Fruit fly (Drosophila melanogaster): ENCODE data around the gene dgt6.
A peak's percentile ranks its signal among the peaks of the same experiment; 100 is the strongest.

Gene dgt6

dm6 chr3R:29138961-29139527 is 8.3 kb upstream of the dgt6 start:
- TF ChIP-seq CG14711 (tag; optimal IDR thresholded peaks at IDR 0.05) (no peak), CG11617 (GFP tag; optimal IDR thresholded peaks at IDR 0.05) (no peak), cnc (optimal IDR thresholded peaks at IDR 0.05) (no peak), Clk (GFP tag; optimal IDR thresholded peaks at IDR 0.05) (no peak), bab1 (GFP tag; optimal IDR thresholded peaks at IDR 0.05) (peak; percentile 29), CG12768 (GFP tag; optimal IDR thresholded peaks at IDR 0.05) (peak; percentile 45), Crg-1 (GFP tag; optimal IDR thresholded peaks at IDR 0.05) (no peak), CG5204 (GFP tag; optimal IDR thresholded peaks at IDR 0.05) (no peak), kay (GFP tag; ENCODE audit: borderline replicate concordance) (no peak), Hr96 (GFP tag; optimal IDR thresholded peaks at IDR 0.05) (no peak), cic (GFP tag; optimal IDR thresholded peaks at IDR 0.05) (no peak), pad (GFP tag; optimal IDR thresholded peaks at IDR 0.05) (peak; percentile 68), CG7101 (tag; optimal IDR thresholded peaks at IDR 0.05) (no peak), CG1620 (GFP tag; optimal IDR thresholded peaks at IDR 0.05) (no peak), tj (GFP tag; optimal IDR thresholded peaks at IDR 0.05) (no peak), Mnt (GFP tag; optimal IDR thresholded peaks at IDR 0.05) (no peak), toe (GFP tag; optimal IDR thresholded peaks at IDR 0.05) (no peak), ovo (GFP tag; optimal IDR thresholded peaks at IDR 0.05) (peak; percentile 96)

- TF ChIP-seq cic (GFP tag; optimal IDR thresholded peaks at IDR 0.05) (peak; percentile 17), Crg-1 (GFP tag; optimal IDR thresholded peaks at IDR 0.05) (peak; percentile 40), ovo (GFP tag; optimal IDR thresholded peaks at IDR 0.05) (peak; percentile 2), Hr96 (GFP tag; optimal IDR thresholded peaks at IDR 0.05) (no peak)
These were observed 7.6 kb upstream of the dgt6 start, which contains the start of the genes Alg13 and superdeath for dm6 chr3R:29138407-29138806. Gene Alg13 (minus strand): TSS chr3R:29138573. Gene superdeath (plus strand): TSS chr3R:29138662.

- TF ChIP-seq pad (GFP tag; optimal IDR thresholded peaks at IDR 0.05) (peak; percentile 88), Clk (GFP tag; optimal IDR thresholded peaks at IDR 0.05) (no peak), Mnt (GFP tag; optimal IDR thresholded peaks at IDR 0.05) (peak; percentile 18), CG1620 (GFP tag; optimal IDR thresholded peaks at IDR 0.05) (no peak), CG33017 (tag; optimal IDR thresholded peaks at IDR 0.05) (peak; percentile 74), toe (GFP tag; optimal IDR thresholded peaks at IDR 0.05) (no peak), CG14711 (tag; optimal IDR thresholded peaks at IDR 0.05) (peak; percentile 72), Crg-1 (GFP tag; optimal IDR thresholded peaks at IDR 0.05) (peak; percentile 23), CG11617 (GFP tag; optimal IDR thresholded peaks at IDR 0.05) (peak; percentile 4), CG7045 (GFP tag; optimal IDR thresholded peaks at IDR 0.05) (peak; percentile 16), bab1 (GFP tag; optimal IDR thresholded peaks at IDR 0.05) (peak; percentile 65), CG7101 (tag; optimal IDR thresholded peaks at IDR 0.05) (peak; percentile 81)
These were observed 6.6 kb downstream of the dgt6 start for dm6 chr3R:29124128-29124527.

dm6 chr3R:29122817-29123611 is 7.8 kb downstream of the dgt6 start, which contains the start of the genes yem and Ctl2:
Gene yem (minus strand): TSS chr3R:29122879.
Gene Ctl2 (plus strand): TSS chr3R:29123370.
- peak; percentile 75 for TF ChIP-seq Crg-1 (GFP tag; optimal IDR thresholded peaks at IDR 0.05)
- peak; percentile 66 for TF ChIP-seq pad (GFP tag; optimal IDR thresholded peaks at IDR 0.05)
- TF ChIP-seq CG11617 (GFP tag; optimal IDR thresholded peaks at IDR 0.05) = peak; percentile 76
- TF ChIP-seq toe (GFP tag; optimal IDR thresholded peaks at IDR 0.05) = peak; percentile 92
- peak; percentile 59 for TF ChIP-seq CG12768 (GFP tag; optimal IDR thresholded peaks at IDR 0.05)
- peak; percentile 71 for TF ChIP-seq CG7045 (GFP tag; optimal IDR thresholded peaks at IDR 0.05)
- peak; percentile 87 for TF ChIP-seq Hr96 (GFP tag; optimal IDR thresholded peaks at IDR 0.05)
- peak; percentile 88 for TF ChIP-seq Clk (GFP tag; optimal IDR thresholded peaks at IDR 0.05)
- peak; percentile 68 for TF ChIP-seq ovo (GFP tag; optimal IDR thresholded peaks at IDR 0.05)
- TF ChIP-seq kay (GFP tag; ENCODE audit: borderline replicate concordance) = no peak
- TF ChIP-seq cnc (optimal IDR thresholded peaks at IDR 0.05) = no peak
- TF ChIP-seq CG7101 (tag; optimal IDR thresholded peaks at IDR 0.05) = peak; percentile 70
- peak; percentile 65 for TF ChIP-seq cic (GFP tag; optimal IDR thresholded peaks at IDR 0.05)
- peak; percentile 45 for TF ChIP-seq CG33017 (tag; optimal IDR thresholded peaks at IDR 0.05)
- peak; percentile 95 for TF ChIP-seq tj (GFP tag; optimal IDR thresholded peaks at IDR 0.05)
- peak; percentile 84 for TF ChIP-seq Mnt (GFP tag; optimal IDR thresholded peaks at IDR 0.05)
- peak; percentile 30 for TF ChIP-seq CG14711 (tag; optimal IDR thresholded peaks at IDR 0.05)
- TF ChIP-seq CG1620 (GFP tag; optimal IDR thresholded peaks at IDR 0.05) = peak; percentile 76
- peak; percentile 77 for TF ChIP-seq bab1 (GFP tag; optimal IDR thresholded peaks at IDR 0.05)
- TF ChIP-seq CG5204 (GFP tag; optimal IDR thresholded peaks at IDR 0.05) = no peak

- TF ChIP-seq Mnt (GFP tag; optimal IDR thresholded peaks at IDR 0.05) (peak; percentile 58), kay (GFP tag; ENCODE audit: borderline replicate concordance) (no peak), tj (GFP tag; optimal IDR thresholded peaks at IDR 0.05) (no peak), CG5204 (GFP tag; optimal IDR thresholded peaks at IDR 0.05) (no peak), cic (GFP tag; optimal IDR thresholded peaks at IDR 0.05) (peak; percentile 37), CG14711 (tag; optimal IDR thresholded peaks at IDR 0.05) (peak; percentile 34), cnc (optimal IDR thresholded peaks at IDR 0.05) (no peak), CG1620 (GFP tag; optimal IDR thresholded peaks at IDR 0.05) (peak; percentile 12), CG33017 (tag; optimal IDR thresholded peaks at IDR 0.05) (peak; percentile 12), Crg-1 (GFP tag; optimal IDR thresholded peaks at IDR 0.05) (peak; percentile 40), Hr96 (GFP tag; optimal IDR thresholded peaks at IDR 0.05) (peak; percentile 40), CG11617 (GFP tag; optimal IDR thresholded peaks at IDR 0.05) (no peak), toe (GFP tag; optimal IDR thresholded peaks at IDR 0.05) (no peak), bab1 (GFP tag; optimal IDR thresholded peaks at IDR 0.05) (peak; percentile 47), Clk (GFP tag; optimal IDR thresholded peaks at IDR 0.05) (no peak), CG12768 (GFP tag; optimal IDR thresholded peaks at IDR 0.05) (peak; percentile 44), ovo (GFP tag; optimal IDR thresholded peaks at IDR 0.05) (no peak), CG7045 (GFP tag; optimal IDR thresholded peaks at IDR 0.05) (no peak), CG7101 (tag; optimal IDR thresholded peaks at IDR 0.05) (peak; percentile 57), pad (GFP tag; optimal IDR thresholded peaks at IDR 0.05) (peak; percentile 52)
These were observed 14.5 kb downstream of the dgt6 start, which contains the start of gene Atg14 for dm6 chr3R:29116167-29116725. Gene Atg14 (plus strand): TSS chr3R:29116391.

Measured in whole organism, adult.